Worm (Caenorhabditis elegans) whole organism, L2 larva: ENCODE measurements around the gene icap-1.

ENCODE experiments used
- F13H6.1 ChIP-seq: sonication (generic microtip); optimal IDR thresholded peaks from 2 replicates; lab custom pipeline; 2016; ENCODE audit warnings: missing genetic modification characterization, missing compliant biosample characterization
- R02D3.7 ChIP-seq: fragments of 150-350 bp; optimal IDR thresholded peaks from 2 replicates; lab custom pipeline; 2014; ENCODE audit warnings: missing biosample characterization, missing genetic modification characterization
- Y55F3AM.14 ChIP-seq: fragments of 200-800 bp; sonication (Bioruptor generic); optimal IDR thresholded peaks from 2 replicates; lab custom pipeline; 2018; ENCODE audit warnings: mild to moderate bottlenecking, missing genetic modification characterization, missing compliant biosample characterization
- ZK546.5 ChIP-seq: sonication (generic microtip); optimal IDR thresholded peaks from 2 replicates; lab custom pipeline; 2017; ENCODE audit warnings: missing biosample characterization, missing genetic modification characterization
- alr-1 ChIP-seq: fragments of 150-350 bp; optimal IDR thresholded peaks from 2 replicates; lab custom pipeline; 2014; ENCODE audit warnings: missing biosample characterization, missing genetic modification characterization
- aly-2 ChIP-seq: fragments of 150-350 bp; optimal IDR thresholded peaks from 2 replicates; lab custom pipeline; 2014; ENCODE audit warnings: missing biosample characterization, missing genetic modification characterization
- ama-1 ChIP-seq: fragments of 150-350 bp; optimal IDR thresholded peaks from 2 replicates; lab custom pipeline; 2018; ENCODE audit warnings: inconsistent platforms
- blmp-1 ChIP-seq: sonication (generic microtip); optimal IDR thresholded peaks from 2 replicates; lab custom pipeline; 2017; ENCODE audit warnings: missing genetic modification characterization, mild to moderate bottlenecking, missing compliant biosample characterization, antibody characterized with exemption, moderate library complexity; ENCODE audit not compliant: insufficient read depth
- ceh-82 ChIP-seq: fragments of 150-350 bp; optimal IDR thresholded peaks from 2 replicates; lab custom pipeline; 2014; ENCODE audit warnings: missing biosample characterization, missing genetic modification characterization
- crh-2 ChIP-seq: sonication (generic microtip); optimal IDR thresholded peaks from 2 replicates; lab custom pipeline; 2017; ENCODE audit warnings: missing biosample characterization, missing genetic modification characterization
- dmd-4 ChIP-seq: sonication (generic microtip); optimal IDR thresholded peaks from 2 replicates; lab custom pipeline; 2017; ENCODE audit warnings: missing biosample characterization, missing genetic modification characterization
- egl-27 ChIP-seq: sonication (generic microtip); optimal IDR thresholded peaks from 3 replicates; lab custom pipeline; 2017; ENCODE audit warnings: missing biosample characterization, missing genetic modification reagents, missing genetic modification characterization
- elt-1 ChIP-seq: fragments of 150-350 bp; optimal IDR thresholded peaks from 2 replicates; lab custom pipeline; 2014; ENCODE audit warnings: missing biosample characterization, missing genetic modification characterization
- elt-3 ChIP-seq: sonication (generic microtip); optimal IDR thresholded peaks from 2 replicates; lab custom pipeline; 2017; ENCODE audit warnings: missing biosample characterization, missing genetic modification characterization
- fos-1 ChIP-seq: fragments of 150-350 bp; optimal IDR thresholded peaks from 2 replicates; lab custom pipeline; 2014; ENCODE audit warnings: missing biosample characterization, missing genetic modification characterization
- gmeb-1 ChIP-seq: fragments of 150-350 bp; optimal IDR thresholded peaks from 2 replicates; lab custom pipeline; 2014; ENCODE audit warnings: missing biosample characterization, missing genetic modification characterization
- lin-11 ChIP-seq: fragments of 150-350 bp; sonication (generic microtip); optimal IDR thresholded peaks from 2 replicates; lab custom pipeline; 2014; ENCODE audit warnings: missing biosample characterization, missing genetic modification characterization, inconsistent platforms, mixed read lengths
- lin-13 ChIP-seq: fragments of 150-350 bp; optimal IDR thresholded peaks from 2 replicates; lab custom pipeline; 2014; ENCODE audit warnings: missing biosample characterization, missing genetic modification reagents, missing genetic modification characterization
- lsy-2 ChIP-seq, 2 experiments: fragments of 150-350 bp in 1 of 2; sonication (generic microtip) in 1 of 2; optimal IDR thresholded peaks; 2 replicates each; lab custom pipeline; 2014 to 2017; ENCODE audit warnings: missing biosample characterization in 2 of 2, missing genetic modification characterization in 2 of 2
- mab-5 ChIP-seq: fragments of 150-350 bp; optimal IDR thresholded peaks from 2 replicates; lab custom pipeline; 2014; ENCODE audit warnings: missing biosample characterization, missing genetic modification characterization
- mbf-1 ChIP-seq: sonication (generic microtip); optimal IDR thresholded peaks from 2 replicates; lab custom pipeline; 2017; ENCODE audit warnings: missing biosample characterization, missing genetic modification characterization
- mdl-1 ChIP-seq, 2 experiments: fragments of 150-350 bp in 1 of 2; sonication (generic microtip) in 1 of 2; optimal IDR thresholded peaks; 2 replicates each; lab custom pipeline; 2017; ENCODE audit warnings: missing biosample characterization in 2 of 2, missing genetic modification characterization in 2 of 2
- nhr-11 ChIP-seq: fragments of 150-350 bp; optimal IDR thresholded peaks from 2 replicates; lab custom pipeline; 2014; ENCODE audit warnings: missing biosample characterization, missing genetic modification characterization
- nhr-12 ChIP-seq: fragments of 150-350 bp; optimal IDR thresholded peaks from 2 replicates; lab custom pipeline; 2014; ENCODE audit warnings: missing biosample characterization, missing genetic modification characterization
- nhr-129 ChIP-seq: fragments of 150-350 bp; optimal IDR thresholded peaks from 2 replicates; lab custom pipeline; 2014; ENCODE audit warnings: missing biosample characterization, missing genetic modification characterization
- nhr-23 ChIP-seq: fragments of 150-350 bp; optimal IDR thresholded peaks from 2 replicates; lab custom pipeline; 2014; ENCODE audit warnings: missing biosample characterization, missing genetic modification reagents, missing genetic modification characterization
- nhr-237 ChIP-seq: fragments of 150-350 bp; optimal IDR thresholded peaks from 2 replicates; lab custom pipeline; 2014; ENCODE audit warnings: missing biosample characterization, missing genetic modification characterization
- nhr-25 ChIP-seq: fragments of 150-350 bp; sonication (generic microtip); optimal IDR thresholded peaks from 3 replicates; lab custom pipeline; 2014; ENCODE audit warnings: missing biosample characterization, missing genetic modification characterization
- nhr-6 ChIP-seq: fragments of 150-350 bp; optimal IDR thresholded peaks from 2 replicates; lab custom pipeline; 2014; ENCODE audit warnings: missing biosample characterization, missing genetic modification characterization
- nhr-77 ChIP-seq: fragments of 150-350 bp; optimal IDR thresholded peaks from 2 replicates; lab custom pipeline; 2014; ENCODE audit warnings: missing biosample characterization, missing genetic modification characterization
- peb-1 ChIP-seq: fragments of 150-350 bp; optimal IDR thresholded peaks from 2 replicates; lab custom pipeline; 2014; ENCODE audit warnings: missing biosample characterization, missing genetic modification characterization
- sem-4 ChIP-seq: fragments of 150-350 bp; optimal IDR thresholded peaks from 2 replicates; lab custom pipeline; 2014; ENCODE audit warnings: missing biosample characterization, missing genetic modification reagents, missing genetic modification characterization
- skn-1 ChIP-seq: sonication (generic microtip); optimal IDR thresholded peaks from 2 replicates; lab custom pipeline; 2017; ENCODE audit warnings: missing biosample characterization, missing genetic modification characterization
- sma-9 ChIP-seq, 2 experiments: fragments of 150-350 bp in 1 of 2; sonication (generic microtip) in 1 of 2; optimal IDR thresholded peaks; 2 replicates each; lab custom pipeline; 2014 to 2016; ENCODE audit warnings: missing genetic modification characterization in 2 of 2, mild to moderate bottlenecking in 1 of 2, missing biosample characterization in 1 of 2, missing compliant biosample characterization in 1 of 2, missing genetic modification reagents in 1 of 2, moderate library complexity in 1 of 2
- snpc-4 ChIP-seq: fragments of 150-350 bp; optimal IDR thresholded peaks from 2 replicates; lab custom pipeline; 2014; ENCODE audit warnings: missing biosample characterization, missing genetic modification characterization
- unc-39 ChIP-seq: fragments of 150-350 bp; optimal IDR thresholded peaks from 2 replicates; lab custom pipeline; 2014; ENCODE audit warnings: missing biosample characterization, missing genetic modification characterization
- unc-55 ChIP-seq: fragments of 150-350 bp; sonication (generic microtip); optimal IDR thresholded peaks from 3 replicates; lab custom pipeline; 2014; ENCODE audit warnings: missing biosample characterization, missing genetic modification reagents, missing genetic modification characterization
- unc-62 ChIP-seq: fragments of 150-350 bp; optimal IDR thresholded peaks from 2 replicates; lab custom pipeline; 2014; ENCODE audit warnings: missing biosample characterization, missing genetic modification reagents, missing genetic modification characterization
- zag-1 ChIP-seq: fragments of 150-350 bp; optimal IDR thresholded peaks from 2 replicates; lab custom pipeline; 2014; ENCODE audit warnings: missing biosample characterization, missing genetic modification characterization
- ztf-11 ChIP-seq: sonication (generic microtip); optimal IDR thresholded peaks from 2 replicates; lab custom pipeline; 2017; ENCODE audit warnings: missing biosample characterization, missing genetic modification characterization
- ztf-4 ChIP-seq: fragments of 150-350 bp; optimal IDR thresholded peaks from 2 replicates; lab custom pipeline; 2014; ENCODE audit warnings: missing biosample characterization, missing genetic modification characterization

The icap-1 gene

ce11 chrIV:13786690-13787089, at the start of gene icap-1:
Gene icap-1, minus strand, starts transcription at chrIV:13786961.
- no peak for TF ChIP-seq skn-1
- peak; percentile 58 for TF ChIP-seq fos-1 (tag; lab: Kevin White, UChicago)
- peak; percentile 22 for TF ChIP-seq crh-2
- TF ChIP-seq unc-55 = peak; percentile 10
- TF ChIP-seq F13H6.1 = no peak

- no peak for TF ChIP-seq nhr-77 (tag; lab: Kevin White, UChicago)
- TF ChIP-seq lin-11 = no peak
- no peak for TF ChIP-seq mbf-1
- TF ChIP-seq ztf-11 (tag; lab: Kevin White, UChicago) = no peak
- TF ChIP-seq fos-1 (tag; lab: Kevin White, UChicago) = no peak
- no peak for TF ChIP-seq peb-1 (tag; lab: Kevin White, UChicago)
- TF ChIP-seq elt-1 (tag; lab: Kevin White, UChicago) = no peak
- no peak for TF ChIP-seq ztf-4 (tag; lab: Kevin White, UChicago)
- TF ChIP-seq nhr-11 = no peak
- TF ChIP-seq blmp-1 = no peak
- no peak for TF ChIP-seq unc-62 (GFP tag; lab: Kevin White, UChicago)
These were observed 49.5 kb upstream of the icap-1 start, which contains the start of gene H08M01.1 for ce11 chrIV:13836290-13836689. Gene H08M01.1, minus strand, starts transcription at chrIV:13836390.

ce11 chrIV:13834394-13835129, 47.8 kb upstream of the icap-1 start:
- no peak for TF ChIP-seq elt-3 (tag; lab: Kevin White, UChicago)
- TF ChIP-seq unc-62 (GFP tag; lab: Kevin White, UChicago) = no peak
- TF ChIP-seq ZK546.5 (tag; lab: Kevin White, UChicago) = no peak
- TF ChIP-seq lin-11 = no peak
- TF ChIP-seq nhr-6 (tag; lab: Kevin White, UChicago) = no peak
- no peak for TF ChIP-seq snpc-4 (tag; lab: Kevin White, UChicago)
- TF ChIP-seq F13H6.1 = no peak
- TF ChIP-seq alr-1 = no peak
- TF ChIP-seq fos-1 (tag; lab: Kevin White, UChicago) = no peak

- TF ChIP-seq crh-2 (no peak), peb-1 (tag; lab: Kevin White, UChicago) (no peak), elt-1 (tag; lab: Kevin White, UChicago) (no peak), dmd-4 (tag; lab: Kevin White, UChicago) (no peak), ztf-4 (tag; lab: Kevin White, UChicago) (no peak), nhr-23 (no peak), nhr-129 (no peak), aly-2 (tag; lab: Kevin White, UChicago) (no peak), lsy-2 (tag; optimal IDR thresholded peaks at IDR 0.05; lab: Kevin White, UChicago) (no peak), nhr-77 (tag; lab: Kevin White, UChicago) (no peak), F13H6.1 (no peak), mdl-1 (tag; optimal IDR thresholded peaks at IDR 0.05; lab: Kevin White, UChicago) (no peak), nhr-25 (tag; lab: Kevin White, UChicago) (no peak), lin-11 (no peak), mab-5 (tag; lab: Kevin White, UChicago) (no peak), ztf-11 (tag; lab: Kevin White, UChicago) (no peak), snpc-4 (tag; lab: Kevin White, UChicago) (no peak)
These were observed 40.8 kb upstream of the icap-1 start, which contains the start of gene rga-5 for ce11 chrIV:13827586-13827985. Gene rga-5, plus strand, starts transcription at chrIV:13827886.

DNA sequence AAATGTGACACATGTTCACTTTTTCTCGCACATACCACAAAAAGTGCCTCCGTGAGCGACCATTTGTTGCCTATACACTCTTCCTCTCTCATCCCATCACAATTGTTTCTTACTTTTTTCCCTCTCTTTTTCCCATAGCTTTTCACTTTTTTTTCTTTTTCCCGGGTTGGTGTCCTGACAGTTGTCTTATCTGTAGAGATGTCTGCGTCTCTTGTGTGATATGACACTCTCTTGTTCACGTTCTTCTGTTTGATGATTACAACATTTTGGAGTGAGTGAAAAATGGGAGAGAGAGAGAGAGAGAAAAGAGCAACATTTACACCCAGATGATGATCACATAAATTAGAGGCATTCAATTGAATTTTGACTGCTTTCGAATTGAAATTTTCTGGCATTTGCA, 39.6 kb upstream of the icap-1 start:
- no peak for TF ChIP-seq ceh-82 (tag; lab: Kevin White, UChicago)
- TF ChIP-seq alr-1 = no peak
- no peak for TF ChIP-seq mbf-1
- TF ChIP-seq ama-1 (lab: Kevin White, UChicago) = no peak
- peak; percentile 95 for TF ChIP-seq nhr-129
- no peak for TF ChIP-seq Y55F3AM.14 (GFP tag; lab: Kevin White, UChicago)
- no peak for TF ChIP-seq nhr-77 (tag; lab: Kevin White, UChicago)
- TF ChIP-seq nhr-237 (tag; lab: Kevin White, UChicago) = no peak
- peak; percentile 65 for TF ChIP-seq crh-2
- TF ChIP-seq R02D3.7 = no peak
- no peak for TF ChIP-seq lin-13 (GFP tag; lab: Kevin White, UChicago)
- no peak for TF ChIP-seq elt-1 (tag; lab: Kevin White, UChicago)
- peak; percentile 91 for TF ChIP-seq F13H6.1
- no peak for TF ChIP-seq egl-27 (tag; lab: Kevin White, UChicago)
- TF ChIP-seq nhr-6 (tag; lab: Kevin White, UChicago) = peak; percentile 50
- peak; percentile 67 for TF ChIP-seq sma-9 (GFP tag; optimal IDR thresholded peaks at IDR 0.05; lab: Kevin White, UChicago)
- TF ChIP-seq sma-9 (tag; optimal IDR thresholded peaks at IDR 0.05; lab: Kevin White, UChicago) = no peak
- TF ChIP-seq dmd-4 (tag; lab: Kevin White, UChicago) = no peak
- TF ChIP-seq mdl-1 (tag; optimal IDR thresholded peaks at IDR 0.05; lab: Kevin White, UChicago) = no peak
- no peak for TF ChIP-seq unc-55
- TF ChIP-seq gmeb-1 (tag; lab: Kevin White, UChicago) = peak; percentile 54
- TF ChIP-seq nhr-12 (tag; lab: Kevin White, UChicago) = no peak
- no peak for TF ChIP-seq unc-39 (tag; lab: Kevin White, UChicago)
- no peak for TF ChIP-seq aly-2 (tag; lab: Kevin White, UChicago)
- peak; percentile 36 for TF ChIP-seq sem-4 (tag; lab: Kevin White, UChicago)
- TF ChIP-seq zag-1 = no peak
- TF ChIP-seq unc-62 (GFP tag; lab: Kevin White, UChicago) = no peak
- no peak for TF ChIP-seq ZK546.5 (tag; lab: Kevin White, UChicago)
- TF ChIP-seq lin-11 = no peak
- no peak for TF ChIP-seq ztf-11 (tag; lab: Kevin White, UChicago)
- peak; percentile 66 for TF ChIP-seq ztf-4 (tag; lab: Kevin White, UChicago)
